Worm (Caenorhabditis elegans): ENCODE measurements around the gene ZC239.13.
"Not testable (repeated sequence)": the region's sequence is repeated elsewhere in the genome, so short reads cannot be mapped to it uniquely, and the experiment has no call there.

The ZC239.13 gene

ce11 chrII:3220723-3221122 is 1.9 kb downstream of the ZC239.13 start, which contains the start of gene ZC239.22:
ZC239.22 (minus strand) TSS chrII:3220823.
- TF ChIP-seq pax-1 (tag; optimal IDR thresholded peaks at IDR 0.05) (no peak), ttx-3 (tag; optimal IDR thresholded peaks at IDR 0.05) (no peak)

ce11 chrII:3215762-3216161 is 6.9 kb downstream of the ZC239.13 start, which contains the start of gene ZC239.3:
ZC239.3 (plus strand) TSS chrII:3216062.
- TF ChIP-seq dmd-4 (tag; optimal IDR thresholded peaks at IDR 0.05; ENCODE audit: borderline replicate concordance); nhr-232 (tag; optimal IDR thresholded peaks at IDR 0.05); K09A11.1 (tag; optimal IDR thresholded peaks at IDR 0.05; ENCODE audit: insufficient read depth): not testable (repeated sequence)

- TF ChIP-seq ceh-18 (tag; optimal IDR thresholded peaks at IDR 0.05) (no peak), ceh-30 (tag; optimal IDR thresholded peaks at IDR 0.05) (no peak), pax-1 (tag; optimal IDR thresholded peaks at IDR 0.05) (no peak), npax-4 (tag; optimal IDR thresholded peaks at IDR 0.05) (no peak), elt-4 (tag; optimal IDR thresholded peaks at IDR 0.05) (no peak), tbx-7 (tag; optimal IDR thresholded peaks at IDR 0.05) (no peak), ets-4 (tag; optimal IDR thresholded peaks at IDR 0.05) (no peak), ceh-9 (tag; optimal IDR thresholded peaks at IDR 0.05) (no peak), madf-2 (tag; optimal IDR thresholded peaks at IDR 0.05) (no peak), pha-4 (tag; optimal IDR thresholded peaks at IDR 0.05) (no peak), nhr-11 (tag; optimal IDR thresholded peaks at IDR 0.05) (no peak), hlh-8 (tag; optimal IDR thresholded peaks at IDR 0.05) (no peak), dmd-4 (tag; optimal IDR thresholded peaks at IDR 0.05; ENCODE audit: borderline replicate concordance) (no peak), unc-42 (tag; optimal IDR thresholded peaks at IDR 0.05) (no peak), unc-86 (tag; optimal IDR thresholded peaks at IDR 0.05) (no peak), ama-1 (optimal IDR thresholded peaks at IDR 0.05) (no peak), eyg-1 (tag; optimal IDR thresholded peaks at IDR 0.05) (no peak), hlh-13 (GFP tag; optimal IDR thresholded peaks at IDR 0.05) (no peak), fkh-10 (GFP tag; optimal IDR thresholded peaks at IDR 0.05) (no peak)
Observed at ce11 chrII:3213898-3214297, 8.7 kb downstream of the ZC239.13 start, which contains the start of gene ZC239.4. ZC239.4 (plus strand) TSS chrII:3214198.

- no peak for TF ChIP-seq hlh-13 (GFP tag; optimal IDR thresholded peaks at IDR 0.05)
- no peak for TF ChIP-seq npax-4 (tag; optimal IDR thresholded peaks at IDR 0.05)
- TF ChIP-seq nhr-11 (tag; optimal IDR thresholded peaks at IDR 0.05), result no peak
- TF ChIP-seq ceh-18 (tag; optimal IDR thresholded peaks at IDR 0.05), result no peak
- TF ChIP-seq ceh-9 (tag; optimal IDR thresholded peaks at IDR 0.05), result no peak
Observed at ce11 chrII:3210365-3210764, 12.3 kb downstream of the ZC239.13 start, which contains the start of gene ZC239.5. ZC239.5 (plus strand) TSS chrII:3210665.

ce11 chrII:3209251-3209650 is 13.4 kb downstream of the ZC239.13 start, which contains the start of gene ZC239.6:
ZC239.6 (plus strand) TSS chrII:3209631.
- TF ChIP-seq ceh-24 (tag; optimal IDR thresholded peaks at IDR 0.05) (no peak), npax-4 (tag; optimal IDR thresholded peaks at IDR 0.05) (no peak), fkh-6 (tag; optimal IDR thresholded peaks at IDR 0.05) (no peak), ztf-16 (tag; optimal IDR thresholded peaks at IDR 0.05) (no peak), ceh-45 (GFP tag; IDR thresholded peaks at IDR 0.05) (no peak), ceh-9 (tag; optimal IDR thresholded peaks at IDR 0.05) (no peak), mec-3 (tag; optimal IDR thresholded peaks at IDR 0.05; ENCODE audit: borderline replicate concordance) (no peak), dve-1 (tag; optimal IDR thresholded peaks at IDR 0.05) (no peak), pat-9 (tag; optimal IDR thresholded peaks at IDR 0.05) (no peak), ceh-31 (tag; optimal IDR thresholded peaks at IDR 0.05) (no peak), sox-4 (tag; optimal IDR thresholded peaks at IDR 0.05) (no peak), T23F11.4 (GFP tag; optimal IDR thresholded peaks at IDR 0.05) (no peak), sox-2 (GFP tag; IDR thresholded peaks at IDR 0.05) (no peak), pqm-1 (tag; optimal IDR thresholded peaks at IDR 0.05) (no peak), madf-2 (tag; optimal IDR thresholded peaks at IDR 0.05) (no peak)
